Worm (Caenorhabditis elegans): Measurements from ENCODE around the gene tag-77.

ce11 chrIV:8461177-8461576, 49.2 kb downstream of the tag-77 start:
- TF ChIP-seq fkh-6 (tag; optimal IDR thresholded peaks at IDR 0.05) (no peak), ceh-24 (tag; optimal IDR thresholded peaks at IDR 0.05) (no peak)

All from whole organism, late embryonic.